Fruit fly (Drosophila melanogaster) whole organism, embryonic: ENCODE results near the gene trr.

Experiments
- BEAF-32 ChIP-seq: fragments of 200-800 bp; sonication (Bioruptor generic); optimal IDR thresholded peaks from 3 replicates; lab custom pipeline; 2017; ENCODE audit warnings: missing biosample characterization, missing genetic modification characterization, mild to moderate bottlenecking, moderate library complexity, missing genetic modification reagents
- CG10366 ChIP-seq: fragments of 200-800 bp; sonication (Bioruptor generic); IDR thresholded peaks from 2 replicates; pipeline ENCODE4 v1.3.6; 2022; ENCODE audit warnings: missing biosample characterization, missing genetic modification characterization
- CG11085 ChIP-seq: fragments of 200-800 bp; sonication (Bioruptor generic); IDR thresholded peaks from 2 replicates; pipeline ENCODE4 v1.3.6; 2022; ENCODE audit warnings: missing biosample characterization, missing genetic modification characterization
- CG11723 ChIP-seq: fragments of 200-800 bp; sonication (Bioruptor generic); optimal IDR thresholded peaks from 2 replicates; lab custom pipeline; 2017; ENCODE audit warnings: missing biosample characterization, mild to moderate bottlenecking, missing genetic modification characterization
- CG12071 ChIP-seq: fragments of 200-800 bp; sonication (Bioruptor generic); optimal IDR thresholded peaks from 3 replicates; lab custom pipeline; 2018; ENCODE audit warnings: missing biosample characterization, mild to moderate bottlenecking, missing genetic modification characterization
- CG12942 ChIP-seq: fragments of 200-800 bp; sonication (Bioruptor generic); optimal IDR thresholded peaks from 3 replicates; lab custom pipeline; 2016; ENCODE audit warnings: missing biosample characterization, missing genetic modification characterization
- CG14441 ChIP-seq: fragments of 200-800 bp; sonication (Bioruptor generic); IDR thresholded peaks from 2 replicates; pipeline ENCODE4 v1.3.6; 2022; ENCODE audit warnings: missing biosample characterization, missing genetic modification characterization
- CG14667 ChIP-seq: fragments of 200-800 bp; sonication (Bioruptor generic); IDR thresholded peaks from 2 replicates; pipeline ENCODE4 v1.3.6; 2022; ENCODE audit warnings: missing biosample characterization, missing genetic modification characterization
- CG15601 ChIP-seq: fragments of 200-800 bp; sonication (Bioruptor generic); optimal IDR thresholded peaks from 3 replicates; lab custom pipeline; 2019; ENCODE audit warnings: missing biosample characterization, mild to moderate bottlenecking, missing genetic modification characterization, moderate library complexity
- CG17802 ChIP-seq: fragments of 200-800 bp; sonication (Bioruptor generic); optimal IDR thresholded peaks from 2 replicates; lab custom pipeline; 2018; ENCODE audit warnings: missing biosample characterization, mild to moderate bottlenecking, missing genetic modification characterization, moderate library complexity
- CG17829 ChIP-seq: fragments of 200-800 bp; optimal IDR thresholded peaks from 2 replicates; lab custom pipeline; 2019; ENCODE audit warnings: missing biosample characterization, mild to moderate bottlenecking, missing genetic modification characterization, moderate library complexity
- CG17912 ChIP-seq: fragments of 200-800 bp; sonication (Bioruptor generic); optimal IDR thresholded peaks from 2 replicates; lab custom pipeline; 2018; ENCODE audit warnings: missing biosample characterization, mild to moderate bottlenecking, missing genetic modification characterization
- CG18599 ChIP-seq: fragments of 200-800 bp; sonication (Bioruptor generic); optimal IDR thresholded peaks from 3 replicates; lab custom pipeline; 2017; ENCODE audit warnings: missing biosample characterization, missing genetic modification characterization, mild to moderate bottlenecking, moderate library complexity, missing genetic modification reagents
- CG18764 ChIP-seq: fragments of 200-800 bp; sonication (Bioruptor generic); optimal IDR thresholded peaks from 3 replicates; lab custom pipeline; 2016; ENCODE audit warnings: missing biosample characterization, missing genetic modification characterization
- CG2202 ChIP-seq: fragments of 200-800 bp; sonication (Bioruptor generic); optimal IDR thresholded peaks from 2 replicates; lab custom pipeline; 2018; ENCODE audit warnings: missing biosample characterization, mild to moderate bottlenecking, missing genetic modification characterization
- CG3407 ChIP-seq: fragments of 200-800 bp; sonication (Bioruptor generic); optimal IDR thresholded peaks from 2 replicates; lab custom pipeline; 2018; ENCODE audit warnings: missing biosample characterization, mild to moderate bottlenecking, missing genetic modification characterization
- CG4854 ChIP-seq: fragments of 200-800 bp; sonication (Bioruptor generic); optimal IDR thresholded peaks from 2 replicates; lab custom pipeline; 2016; ENCODE audit warnings: missing biosample characterization, missing genetic modification characterization, inconsistent platforms
- CG6689 ChIP-seq: fragments of 200-800 bp; sonication (Bioruptor generic); IDR thresholded peaks from 2 replicates; pipeline ENCODE4 v1.3.6; 2022; ENCODE audit warnings: missing biosample characterization, missing genetic modification characterization
- CG8089 ChIP-seq: fragments of 200-800 bp; sonication (Bioruptor generic); optimal IDR thresholded peaks from 3 replicates; lab custom pipeline; 2016; ENCODE audit warnings: missing biosample characterization, missing genetic modification characterization
- CG8944 ChIP-seq: fragments of 200-800 bp; sonication (Bioruptor generic); optimal IDR thresholded peaks from 3 replicates; lab custom pipeline; 2016; ENCODE audit warnings: missing biosample characterization, missing genetic modification characterization
- Dip2 ChIP-seq: fragments of 200-800 bp; sonication (Bioruptor generic); IDR thresholded peaks from 2 replicates; pipeline ENCODE4 v1.3.6; 2022; ENCODE audit warnings: missing biosample characterization, missing genetic modification characterization
- Fer1 ChIP-seq: fragments of 200-800 bp; sonication (Bioruptor generic); optimal IDR thresholded peaks from 2 replicates; lab custom pipeline; 2017; ENCODE audit warnings: missing biosample characterization, mild to moderate bottlenecking, missing genetic modification characterization
- H15 ChIP-seq: fragments of 200-800 bp; sonication (Bioruptor generic); IDR thresholded peaks from 3 replicates; pipeline ENCODE4 v1.3.6; 2022; ENCODE audit warnings: missing biosample characterization, missing genetic modification characterization
- HmgD ChIP-seq: fragments of 200-800 bp; sonication (Bioruptor generic); optimal IDR thresholded peaks from 3 replicates; lab custom pipeline; 2016; ENCODE audit warnings: missing biosample characterization, missing genetic modification characterization
- Myb ChIP-seq: fragments of 200-800 bp; sonication (Bioruptor generic); optimal IDR thresholded peaks from 2 replicates; lab custom pipeline; 2016; ENCODE audit warnings: missing biosample characterization, missing genetic modification characterization
- NC2α ChIP-seq: fragments of 200-800 bp; sonication (Bioruptor generic); optimal IDR thresholded peaks from 2 replicates; lab custom pipeline; 2016; ENCODE audit warnings: missing biosample characterization, missing genetic modification characterization
- Scr ChIP-seq: fragments of 200-800 bp; sonication (Bioruptor generic); IDR thresholded peaks from 2 replicates; pipeline ENCODE4 v1.3.6; 2022; ENCODE audit warnings: missing biosample characterization, missing genetic modification characterization; ENCODE audit not compliant: partially characterized antibody
- Trl ChIP-seq, 3 experiments: fragments of >200 bp in 2 of 3; fragments of 200-800 bp in 1 of 3; sonication (Bioruptor generic) in 1 of 3; optimal IDR thresholded peaks; 2 replicates in 1 of 3; 3 replicates in 2 of 3; lab custom pipeline; 2016 to 2017; ENCODE audit warnings: missing biosample characterization in 1 of 3, missing genetic modification characterization in 1 of 3
- al ChIP-seq: fragments of 200-800 bp; sonication (Bioruptor generic); IDR thresholded peaks from 2 replicates; pipeline ENCODE4 v1.3.6; 2022; ENCODE audit warnings: missing biosample characterization, missing genetic modification characterization
- bab2 ChIP-seq: fragments of 200-800 bp; sonication (Bioruptor generic); optimal IDR thresholded peaks from 2 replicates; lab custom pipeline; 2016; ENCODE audit warnings: missing biosample characterization, missing genetic modification characterization
- btn ChIP-seq: fragments of 200-800 bp; sonication (Bioruptor generic); optimal IDR thresholded peaks from 2 replicates; lab custom pipeline; 2016; ENCODE audit warnings: missing biosample characterization, missing genetic modification characterization
- cad ChIP-seq: fragments of >200 bp; optimal IDR thresholded peaks from 2 replicates; lab custom pipeline; 2017; ENCODE audit warnings: missing biosample characterization, missing genetic modification characterization
- croc ChIP-seq: fragments of 200-800 bp; sonication (Bioruptor generic); conservative IDR thresholded peaks from 3 replicates; pipeline ENCODE4 v1.3.6; 2022; ENCODE audit warnings: missing biosample characterization, missing genetic modification characterization
- dmrt99B ChIP-seq: fragments of 200-800 bp; sonication (Bioruptor generic); optimal IDR thresholded peaks from 2 replicates; lab custom pipeline; 2018; ENCODE audit warnings: missing biosample characterization, mild to moderate bottlenecking, missing genetic modification characterization, moderate library complexity
- dysf ChIP-seq: fragments of 200-800 bp; sonication (Bioruptor generic); IDR thresholded peaks from 3 replicates; pipeline ENCODE4 v1.3.6; 2022; ENCODE audit warnings: missing biosample characterization, missing genetic modification characterization
- fd102C ChIP-seq: fragments of 200-800 bp; sonication (Bioruptor generic); optimal IDR thresholded peaks from 2 replicates; lab custom pipeline; 2018; ENCODE audit warnings: missing biosample characterization, mild to moderate bottlenecking, missing genetic modification characterization, moderate library complexity
- fru ChIP-seq: fragments of >200 bp; optimal IDR thresholded peaks from 2 replicates; lab custom pipeline; 2017
- gsb ChIP-seq: fragments of 200-800 bp; sonication (Bioruptor generic); IDR thresholded peaks from 2 replicates; pipeline ENCODE4 v1.3.6; 2022; ENCODE audit warnings: missing biosample characterization, missing genetic modification characterization
- hkb ChIP-seq, 2 experiments: fragments of 200-800 bp in 1 of 2; fragments of >200 bp in 1 of 2; sonication (Bioruptor generic) in 1 of 2; IDR thresholded peaks in 1 of 2; optimal IDR thresholded peaks in 1 of 2; 2 replicates each; pipeline versions ENCODE4 v1.3.6 to Lab custom; 2017 to 2022; ENCODE audit warnings: missing biosample characterization in 1 of 2, missing genetic modification characterization in 1 of 2
- knrl ChIP-seq: fragments of 200-800 bp; sonication (Bioruptor generic); IDR thresholded peaks from 3 replicates; pipeline ENCODE4 v1.3.6; 2022; ENCODE audit warnings: missing biosample characterization, missing genetic modification characterization; ENCODE audit not compliant: partially characterized antibody
- oc ChIP-seq: fragments of 200-800 bp; sonication (Bioruptor generic); optimal IDR thresholded peaks from 2 replicates; lab custom pipeline; 2018; ENCODE audit warnings: missing biosample characterization, mild to moderate bottlenecking, missing genetic modification characterization, moderate library complexity
- onecut ChIP-seq: fragments of 200-800 bp; sonication (Bioruptor generic); IDR thresholded peaks from 2 replicates; pipeline ENCODE4 v1.3.6; 2022; ENCODE audit warnings: missing biosample characterization, missing genetic modification characterization
- pb ChIP-seq: fragments of 200-800 bp; sonication (Bioruptor generic); optimal IDR thresholded peaks from 3 replicates; lab custom pipeline; 2016; ENCODE audit warnings: missing biosample characterization, missing genetic modification characterization
- pfk ChIP-seq: fragments of 200-800 bp; sonication (Bioruptor generic); optimal IDR thresholded peaks from 2 replicates; lab custom pipeline; 2018; ENCODE audit warnings: missing biosample characterization, mild to moderate bottlenecking, missing genetic modification characterization, moderate library complexity
- ranshi ChIP-seq: fragments of 200-800 bp; sonication (Bioruptor generic); IDR thresholded peaks from 2 replicates; pipeline ENCODE4 v1.3.6; 2022; ENCODE audit warnings: missing biosample characterization, missing genetic modification characterization
- sna ChIP-seq: fragments of 200-800 bp; sonication (Bioruptor generic); IDR thresholded peaks from 2 replicates; pipeline ENCODE4 v1.3.6; 2022; ENCODE audit warnings: missing biosample characterization, missing genetic modification characterization; ENCODE audit not compliant: partially characterized antibody
- stc ChIP-seq: fragments of 200-800 bp; sonication (Bioruptor generic); IDR thresholded peaks from 2 replicates; pipeline ENCODE4 v1.3.6; 2022; ENCODE audit warnings: missing biosample characterization, missing genetic modification characterization
- wdn ChIP-seq: fragments of 200-800 bp; sonication (Bioruptor generic); IDR thresholded peaks from 2 replicates; pipeline ENCODE4 v1.3.6; 2022; ENCODE audit warnings: missing biosample characterization, missing genetic modification characterization
- z ChIP-seq: fragments of 200-800 bp; sonication (Bioruptor generic); IDR thresholded peaks from 3 replicates; pipeline ENCODE4 v1.3.6; 2022; ENCODE audit warnings: missing biosample characterization, missing genetic modification characterization
- zfh1 ChIP-seq: fragments of 200-800 bp; sonication (Bioruptor generic); IDR thresholded peaks from 3 replicates; pipeline ENCODE4 v1.3.6; 2022; ENCODE audit warnings: missing biosample characterization, missing genetic modification characterization
- zfh2 ChIP-seq: fragments of 200-800 bp; sonication (Bioruptor generic); optimal IDR thresholded peaks from 2 replicates; lab custom pipeline; 2016; ENCODE audit warnings: missing biosample characterization, missing genetic modification characterization

The trr gene

dm6 chrX:1858867-1859266, 30.9 kb downstream of the trr start, which contains the start of gene Lamtor5 (continued):
- TF ChIP-seq z (GFP tag; lab: Robert Waterston, UW) = no peak
- TF ChIP-seq CG11723 = no peak
- TF ChIP-seq CG14441 (GFP tag; lab: Robert Waterston, UW) = no peak
- TF ChIP-seq Dip2 (GFP tag; lab: Robert Waterston, UW) = no peak
- TF ChIP-seq CG18764 (GFP tag; lab: Kevin White, UChicago) = no peak
- no peak for TF ChIP-seq H15 (GFP tag; lab: Robert Waterston, UW)
- TF ChIP-seq CG8944 (GFP tag; lab: Kevin White, UChicago) = no peak
- TF ChIP-seq NC2α (GFP tag; lab: Kevin White, UChicago) = no peak
- TF ChIP-seq CG17829 (tag; lab: Kevin White, UChicago) = peak; percentile 56
- TF ChIP-seq Trl (optimal IDR thresholded peaks at IDR 0.05; lab: Kevin White, UChicago) = no peak
- no peak for TF ChIP-seq Trl (GFP tag; optimal IDR thresholded peaks at IDR 0.05; lab: Kevin White, UChicago)
- TF ChIP-seq ranshi (GFP tag; lab: Robert Waterston, UW) = 0 out of 2 replicates have a peak, but pooled peaks have one; percentile 14
- no peak for TF ChIP-seq CG15601 (tag; lab: Kevin White, UChicago)
- no peak for TF ChIP-seq CG12071 (GFP tag; lab: Kevin White, UChicago)
- no peak for TF ChIP-seq btn
- peak; percentile 10 for TF ChIP-seq zfh2 (GFP tag; lab: Kevin White, UChicago)
- TF ChIP-seq sna (GFP tag; lab: Robert Waterston, UW) = no peak
- TF ChIP-seq CG2202 (tag; lab: Kevin White, UChicago) = no peak
- peak; percentile 36 for TF ChIP-seq dmrt99B (tag; lab: Kevin White, UChicago)
- TF ChIP-seq wdn (GFP tag; lab: Robert Waterston, UW) = no peak
- TF ChIP-seq CG12942 (GFP tag; lab: Kevin White, UChicago) = no peak
- TF ChIP-seq CG11085 (GFP tag; lab: Robert Waterston, UW) = no peak
- TF ChIP-seq CG17912 (GFP tag; lab: Kevin White, UChicago) = no peak
- no peak for TF ChIP-seq gsb (GFP tag; lab: Robert Waterston, UW)
- TF ChIP-seq CG8089 (GFP tag; lab: Kevin White, UChicago) = no peak
- TF ChIP-seq pb (GFP tag; lab: Kevin White, UChicago) = no peak
- peak; percentile 38 for TF ChIP-seq Myb (GFP tag; lab: Kevin White, UChicago)
- TF ChIP-seq Fer1 (GFP tag; lab: Kevin White, UChicago) = peak; percentile 55
- TF ChIP-seq hkb (optimal IDR thresholded peaks at IDR 0.05; lab: Kevin White, UChicago) = no peak
- TF ChIP-seq hkb (GFP tag; IDR thresholded peaks at IDR 0.05; lab: Robert Waterston, UW) = peak; percentile 39; the same call in 1 of the 2 replicates
- peak; percentile 2 for TF ChIP-seq CG4854 (GFP tag; lab: Kevin White, UChicago)
- peak; percentile 42 for TF ChIP-seq CG18599
- TF ChIP-seq CG14667 (GFP tag; lab: Robert Waterston, UW) = no peak
- no peak; the same call in 1 of the 2 replicates for TF ChIP-seq stc (GFP tag; lab: Robert Waterston, UW)
- TF ChIP-seq oc = peak; percentile 49
- no peak for TF ChIP-seq CG6689 (GFP tag; lab: Robert Waterston, UW)
- 0 out of 2 replicates have a peak, but pooled peaks have one; percentile 20 for TF ChIP-seq CG10366 (GFP tag; lab: Robert Waterston, UW)
- TF ChIP-seq dysf = no peak; the same call in 2 of the 3 replicates
- TF ChIP-seq BEAF-32 = peak; percentile 15
- no peak for TF ChIP-seq cad
- TF ChIP-seq zfh1 (GFP tag; lab: Robert Waterston, UW) = no peak
- no peak for TF ChIP-seq fd102C
- no peak for TF ChIP-seq fru
- TF ChIP-seq CG3407 (GFP tag; lab: Kevin White, UChicago) = no peak
- TF ChIP-seq Scr (GFP tag; lab: Robert Waterston, UW) = 0 out of 2 replicates have a peak, but pooled peaks have one; percentile 21
- peak; percentile 35 for TF ChIP-seq bab2 (GFP tag; lab: Kevin White, UChicago)
- TF ChIP-seq CG17802 (tag; lab: Kevin White, UChicago) = no peak
- no peak for TF ChIP-seq al
- no peak for TF ChIP-seq HmgD (GFP tag; lab: Kevin White, UChicago)
- no peak for TF ChIP-seq pfk (GFP tag; lab: Kevin White, UChicago)
- TF ChIP-seq onecut (GFP tag; lab: Robert Waterston, UW) = peak; percentile 18; the same call in 1 of the 2 replicates
- no peak for TF ChIP-seq knrl (GFP tag; lab: Robert Waterston, UW)
- no peak for TF ChIP-seq croc (GFP tag; lab: Robert Waterston, UW)
